Fruit fly (Drosophila melanogaster) whole organism, embryonic: ENCODE results near the gene CG5382.

Experiments used
- Atf6 ChIP-seq: fragments of 200-800 bp; sonication (Bioruptor generic); IDR thresholded peaks from 2 replicates; pipeline ENCODE4 v1.3.6; 2022; ENCODE audit warnings: missing biosample characterization, missing genetic modification characterization
- Blimp-1 ChIP-seq: fragments of 200-800 bp; sonication (Bioruptor generic); optimal IDR thresholded peaks from 3 replicates; lab custom pipeline; 2018; ENCODE audit warnings: missing biosample characterization, missing genetic modification characterization, mild to moderate bottlenecking, moderate library complexity, missing genetic modification reagents
- CG12071 ChIP-seq: fragments of 200-800 bp; sonication (Bioruptor generic); optimal IDR thresholded peaks from 3 replicates; lab custom pipeline; 2018; ENCODE audit warnings: missing biosample characterization, mild to moderate bottlenecking, missing genetic modification characterization
- CG13624 ChIP-seq: fragments of 200-800 bp; sonication (Bioruptor generic); optimal IDR thresholded peaks from 2 replicates; lab custom pipeline; 2016; ENCODE audit warnings: missing biosample characterization, missing genetic modification characterization
- CG14014 ChIP-seq: fragments of 200-800 bp; sonication (Bioruptor generic); IDR thresholded peaks from 2 replicates; pipeline ENCODE4 v1.3.6; 2022; ENCODE audit warnings: missing biosample characterization, missing genetic modification characterization
- CG15479 ChIP-seq: fragments of 200-800 bp; sonication (Bioruptor generic); optimal IDR thresholded peaks from 3 replicates; lab custom pipeline; 2019; ENCODE audit warnings: missing biosample characterization, mild to moderate bottlenecking, missing genetic modification characterization, moderate library complexity
- CG16779 ChIP-seq: fragments of 200-800 bp; sonication (Bioruptor generic); IDR thresholded peaks from 2 replicates; pipeline ENCODE4 v1.3.6; 2022; ENCODE audit warnings: missing biosample characterization, missing genetic modification characterization
- CG17359 ChIP-seq: fragments of 200-800 bp; sonication (Bioruptor generic); optimal IDR thresholded peaks from 3 replicates; lab custom pipeline; 2018; ENCODE audit warnings: missing biosample characterization, mild to moderate bottlenecking, missing genetic modification characterization, moderate library complexity
- CG17802 ChIP-seq: fragments of 200-800 bp; sonication (Bioruptor generic); optimal IDR thresholded peaks from 2 replicates; lab custom pipeline; 2018; ENCODE audit warnings: missing biosample characterization, mild to moderate bottlenecking, missing genetic modification characterization, moderate library complexity
- CG18599 ChIP-seq: fragments of 200-800 bp; sonication (Bioruptor generic); optimal IDR thresholded peaks from 3 replicates; lab custom pipeline; 2017; ENCODE audit warnings: missing biosample characterization, missing genetic modification characterization, mild to moderate bottlenecking, moderate library complexity, missing genetic modification reagents
- CG2875 ChIP-seq: fragments of 200-800 bp; sonication (Bioruptor generic); optimal IDR thresholded peaks from 2 replicates; lab custom pipeline; 2017; ENCODE audit warnings: missing biosample characterization, mild to moderate bottlenecking, missing genetic modification characterization, missing genetic modification reagents
- CG30403 ChIP-seq: fragments of 200-800 bp; sonication (Bioruptor generic); optimal IDR thresholded peaks from 3 replicates; lab custom pipeline; 2016; ENCODE audit warnings: missing biosample characterization, missing genetic modification characterization
- CG3281 ChIP-seq: fragments of 200-800 bp; sonication (Bioruptor generic); optimal IDR thresholded peaks from 3 replicates; lab custom pipeline; 2017; ENCODE audit warnings: missing biosample characterization, mild to moderate bottlenecking, missing genetic modification characterization
- CG34224 ChIP-seq: fragments of 200-800 bp; sonication (Bioruptor generic); IDR thresholded peaks from 3 replicates; pipeline ENCODE4 v1.3.6; 2022; ENCODE audit warnings: missing biosample characterization, missing genetic modification characterization; ENCODE audit not compliant: partially characterized antibody
- CG43689 ChIP-seq: fragments of 200-800 bp; sonication (Bioruptor generic); IDR thresholded peaks from 2 replicates; pipeline ENCODE4 v1.3.6; 2022; ENCODE audit warnings: missing biosample characterization, missing genetic modification characterization
- CG6765 ChIP-seq: fragments of 200-800 bp; sonication (Bioruptor generic); optimal IDR thresholded peaks from 3 replicates; lab custom pipeline; 2017; ENCODE audit warnings: missing biosample characterization, mild to moderate bottlenecking, missing genetic modification characterization
- CG8478 ChIP-seq: fragments of >200 bp; optimal IDR thresholded peaks from 2 replicates; lab custom pipeline; 2018
- CHES-1-like ChIP-seq: fragments of 200-800 bp; sonication (Bioruptor generic); optimal IDR thresholded peaks from 2 replicates; lab custom pipeline; 2016; ENCODE audit warnings: missing biosample characterization, missing genetic modification characterization
- CrebB ChIP-seq: fragments of 200-800 bp; sonication (Bioruptor generic); optimal IDR thresholded peaks from 3 replicates; lab custom pipeline; 2018; ENCODE audit warnings: missing biosample characterization, mild to moderate bottlenecking, missing genetic modification characterization
- D ChIP-seq, 2 experiments: fragments of 200-800 bp in 1 of 2; fragments of >200 bp in 1 of 2; sonication (Bioruptor generic) in 1 of 2; optimal IDR thresholded peaks; 2 replicates in 1 of 2; 3 replicates in 1 of 2; lab custom pipeline; 2017; ENCODE audit warnings: mild to moderate bottlenecking in 1 of 2, missing biosample characterization in 1 of 2, missing genetic modification characterization in 1 of 2, missing genetic modification reagents in 1 of 2
- D19B ChIP-seq: fragments of 200-800 bp; sonication (Bioruptor generic); optimal IDR thresholded peaks from 2 replicates; lab custom pipeline; 2017; ENCODE audit warnings: missing biosample characterization, mild to moderate bottlenecking, missing genetic modification characterization
- Doc2 ChIP-seq: fragments of 200-800 bp; sonication (Bioruptor generic); IDR thresholded peaks from 2 replicates; pipeline ENCODE4 v1.3.6; 2022; ENCODE audit warnings: missing biosample characterization, missing genetic modification characterization
- Hr78 ChIP-seq, 2 experiments: fragments of 200-800 bp in 1 of 2; fragments of >200 bp in 1 of 2; sonication (Bioruptor generic) in 1 of 2; optimal IDR thresholded peaks; 2 replicates each; lab custom pipeline; 2017 to 2019; ENCODE audit warnings: missing biosample characterization in 2 of 2, missing genetic modification characterization in 2 of 2, mild to moderate bottlenecking in 1 of 2, moderate library complexity in 1 of 2
- Hsf ChIP-seq: fragments of 200-800 bp; sonication (Bioruptor generic); optimal IDR thresholded peaks from 3 replicates; lab custom pipeline; 2016; ENCODE audit warnings: missing biosample characterization, missing genetic modification characterization
- Lhr ChIP-seq: fragments of 200-800 bp; sonication (Bioruptor generic); optimal IDR thresholded peaks from 3 replicates; lab custom pipeline; 2017; ENCODE audit warnings: mild to moderate bottlenecking, missing biosample characterization, missing genetic modification reagents, missing genetic modification characterization
- Meics ChIP-seq: fragments of 200-800 bp; sonication (Bioruptor generic); optimal IDR thresholded peaks from 2 replicates; lab custom pipeline; 2017; ENCODE audit warnings: missing biosample characterization, mild to moderate bottlenecking, missing genetic modification characterization
- Opbp ChIP-seq: fragments of 200-800 bp; sonication (Bioruptor generic); IDR thresholded peaks from 3 replicates; pipeline ENCODE4 v1.3.6; 2022; ENCODE audit warnings: missing biosample characterization, missing genetic modification characterization; ENCODE audit not compliant: partially characterized antibody
- Rx ChIP-seq: fragments of 200-800 bp; sonication (Bioruptor generic); IDR thresholded peaks from 2 replicates; pipeline ENCODE4 v1.3.6; 2022; ENCODE audit warnings: missing biosample characterization, missing genetic modification characterization
- Side ChIP-seq: fragments of 200-800 bp; sonication (Bioruptor generic); optimal IDR thresholded peaks from 2 replicates; lab custom pipeline; 2016; ENCODE audit warnings: missing biosample characterization, missing genetic modification characterization
- abd-A ChIP-seq: fragments of 200-800 bp; sonication (Bioruptor generic); optimal IDR thresholded peaks from 3 replicates; lab custom pipeline; 2019; ENCODE audit warnings: missing biosample characterization, mild to moderate bottlenecking, missing genetic modification characterization, moderate library complexity
- amos ChIP-seq: fragments of 200-800 bp; sonication (Bioruptor generic); IDR thresholded peaks from 2 replicates; pipeline ENCODE4 v1.3.6; 2022; ENCODE audit warnings: missing biosample characterization, missing genetic modification characterization; ENCODE audit not compliant: partially characterized antibody
- cad ChIP-seq: fragments of >200 bp; optimal IDR thresholded peaks from 2 replicates; lab custom pipeline; 2017; ENCODE audit warnings: missing biosample characterization, missing genetic modification characterization
- cg ChIP-seq: fragments of 200-800 bp; sonication (Bioruptor generic); optimal IDR thresholded peaks from 3 replicates; lab custom pipeline; 2019; ENCODE audit warnings: missing biosample characterization, mild to moderate bottlenecking, missing genetic modification characterization, moderate library complexity
- chinmo ChIP-seq: fragments of 200-800 bp; sonication (Bioruptor generic); IDR thresholded peaks from 4 replicates; pipeline ENCODE4 v1.3.6; 2022; ENCODE audit warnings: missing biosample characterization, missing genetic modification characterization; ENCODE audit not compliant: partially characterized antibody
- gem ChIP-seq: fragments of 200-800 bp; sonication (Bioruptor generic); optimal IDR thresholded peaks from 2 replicates; lab custom pipeline; 2019; ENCODE audit warnings: missing biosample characterization, mild to moderate bottlenecking, missing genetic modification characterization, moderate library complexity
- grn ChIP-seq: fragments of 200-800 bp; sonication (Bioruptor generic); optimal IDR thresholded peaks from 3 replicates; lab custom pipeline; 2017; ENCODE audit warnings: missing biosample characterization, missing genetic modification characterization
- jumu ChIP-seq: fragments of 200-800 bp; sonication (Bioruptor generic); optimal IDR thresholded peaks from 3 replicates; lab custom pipeline; 2016; ENCODE audit warnings: missing biosample characterization, missing genetic modification characterization
- klu ChIP-seq: fragments of 200-800 bp; sonication (Bioruptor generic); IDR thresholded peaks from 2 replicates; pipeline ENCODE4 v1.3.6; 2022; ENCODE audit warnings: missing biosample characterization, missing genetic modification characterization
- lab ChIP-seq: fragments of 200-800 bp; sonication (Bioruptor generic); optimal IDR thresholded peaks from 3 replicates; lab custom pipeline; 2017; ENCODE audit warnings: missing biosample characterization, missing genetic modification characterization, mild to moderate bottlenecking, moderate library complexity, missing genetic modification reagents
- lbe ChIP-seq: fragments of 200-800 bp; sonication (Bioruptor generic); optimal IDR thresholded peaks from 2 replicates; lab custom pipeline; 2016; ENCODE audit warnings: missing biosample characterization, mild to moderate bottlenecking, missing genetic modification characterization
- pfk ChIP-seq: fragments of 200-800 bp; sonication (Bioruptor generic); optimal IDR thresholded peaks from 2 replicates; lab custom pipeline; 2018; ENCODE audit warnings: missing biosample characterization, mild to moderate bottlenecking, missing genetic modification characterization, moderate library complexity
- pita ChIP-seq: fragments of 200-800 bp; sonication (Bioruptor generic); optimal IDR thresholded peaks from 2 replicates; lab custom pipeline; 2017; ENCODE audit warnings: missing biosample characterization, mild to moderate bottlenecking, missing genetic modification characterization
- repo ChIP-seq: fragments of 200-800 bp; sonication (Bioruptor generic); optimal IDR thresholded peaks from 2 replicates; lab custom pipeline; 2016; ENCODE audit warnings: missing biosample characterization, missing genetic modification characterization
- run ChIP-seq: fragments of 200-800 bp; sonication (Bioruptor generic); optimal IDR thresholded peaks from 3 replicates; lab custom pipeline; 2018; ENCODE audit warnings: missing biosample characterization, mild to moderate bottlenecking, missing genetic modification characterization
- sens ChIP-seq: fragments of 200-800 bp; sonication (Bioruptor generic); peaks from one replicate; lab custom pipeline; 2016; ENCODE audit warnings: missing biosample characterization, missing genetic modification characterization
- tin ChIP-seq: fragments of 200-800 bp; sonication (Bioruptor generic); optimal IDR thresholded peaks from 3 replicates; lab custom pipeline; 2016; ENCODE audit warnings: missing biosample characterization, missing genetic modification characterization
- tna ChIP-seq: fragments of 200-800 bp; sonication (Bioruptor generic); IDR thresholded peaks from 2 replicates; pipeline ENCODE4 v1.3.6; 2022; ENCODE audit warnings: missing biosample characterization, missing genetic modification characterization; ENCODE audit not compliant: partially characterized antibody
- vnd ChIP-seq: fragments of 200-800 bp; sonication (Bioruptor generic); IDR thresholded peaks from 3 replicates; pipeline ENCODE4 v1.3.6; 2022; ENCODE audit warnings: missing biosample characterization, missing genetic modification characterization; ENCODE audit not compliant: partially characterized antibody

Gene CG5382

DNA sequence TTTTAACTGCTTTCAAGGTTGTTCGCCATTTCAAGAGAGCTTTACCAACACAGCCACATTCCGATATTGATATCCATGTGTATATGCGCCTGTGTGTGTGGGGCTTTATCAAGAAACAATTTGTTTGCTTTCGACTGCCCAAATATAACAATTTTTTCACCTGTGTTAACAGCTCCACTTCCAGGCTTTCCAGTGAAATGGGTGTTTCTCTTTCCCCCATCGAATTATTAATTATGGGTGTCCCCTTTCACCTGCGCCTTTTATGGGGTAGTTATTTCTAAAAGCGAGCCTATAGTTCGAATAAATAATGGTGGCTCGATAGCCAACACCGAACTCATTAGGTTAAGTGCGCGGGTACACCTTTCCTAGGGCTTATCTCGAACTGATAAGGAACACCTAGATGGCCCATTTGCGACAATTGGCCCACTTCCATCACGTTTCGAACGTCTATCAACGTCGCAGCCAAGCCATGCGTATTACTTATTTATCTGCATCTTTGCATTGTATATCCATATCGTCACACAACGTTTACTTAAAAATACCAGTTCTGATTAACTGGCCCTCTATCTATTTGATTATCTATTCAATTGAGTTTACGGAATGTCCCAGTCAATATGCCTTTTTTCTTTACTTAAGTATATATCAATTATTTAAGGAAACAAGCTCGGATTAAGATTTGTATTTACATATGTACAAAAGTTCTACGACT lies 46.2 kb upstream of the CG5382 start (continued):
- TF ChIP-seq jumu (no peak), pfk (GFP tag; lab: Kevin White, UChicago) (peak; percentile 88), D (optimal IDR thresholded peaks at IDR 0.05; lab: Kevin White, UChicago) (no peak), D (GFP tag; optimal IDR thresholded peaks at IDR 0.05; lab: Kevin White, UChicago) (no peak), cad (no peak), grn (GFP tag; lab: Kevin White, UChicago) (peak; percentile 58), vnd (GFP tag; lab: Robert Waterston, UW) (no peak), klu (GFP tag; lab: Robert Waterston, UW) (no peak), gem (no peak), lbe (GFP tag; lab: Kevin White, UChicago) (no peak), tin (no peak), CG16779 (peak; percentile 23; the same call in 1 of the 2 replicates), lab (GFP tag; lab: Kevin White, UChicago) (peak; percentile 50), CG2875 (GFP tag; lab: Kevin White, UChicago) (no peak), cg (GFP tag; lab: Kevin White, UChicago) (peak; percentile 77), Hsf (GFP tag; lab: Kevin White, UChicago) (no peak), CG13624 (GFP tag; lab: Kevin White, UChicago) (no peak), abd-A (tag; lab: Kevin White, UChicago) (no peak), Atf6 (GFP tag; lab: Robert Waterston, UW) (0 out of 2 replicates have a peak, but pooled peaks have one; percentile 8), CG18599 (peak; percentile 48), run (tag; lab: Kevin White, UChicago) (no peak), Lhr (GFP tag; lab: Kevin White, UChicago) (no peak), CG17359 (tag; lab: Kevin White, UChicago) (no peak), pita (GFP tag; lab: Kevin White, UChicago) (no peak), CG34224 (GFP tag; lab: Robert Waterston, UW) (no peak), sens (GFP tag; lab: Kevin White, UChicago) (peak; percentile 72), CG17802 (no peak), CrebB (tag; lab: Kevin White, UChicago) (no peak), Blimp-1 (GFP tag; lab: Kevin White, UChicago) (no peak), amos (no peak), CG14014 (no peak), Opbp (GFP tag; lab: Robert Waterston, UW) (no peak), CG8478 (no peak), chinmo (GFP tag; lab: Robert Waterston, UW) (peak; percentile 52; the same call in 1 of the 4 replicates), CG3281 (peak; percentile 31), tna (GFP tag; lab: Robert Waterston, UW) (no peak), CHES-1-like (GFP tag; lab: Kevin White, UChicago) (no peak), CG43689 (GFP tag; lab: Robert Waterston, UW) (no peak), Rx (GFP tag; lab: Robert Waterston, UW) (no peak), CG12071 (GFP tag; lab: Kevin White, UChicago) (no peak), CG6765 (GFP tag; lab: Kevin White, UChicago) (no peak), D19B (GFP tag; lab: Kevin White, UChicago) (no peak), repo (GFP tag; lab: Kevin White, UChicago) (no peak), Side (GFP tag; lab: Kevin White, UChicago) (no peak), Doc2 (no peak), CG30403 (GFP tag; lab: Kevin White, UChicago) (no peak), Hr78 (GFP tag; optimal IDR thresholded peaks at IDR 0.05; lab: Kevin White, UChicago) (peak in 1 of 2 experiments; percentile 32), Meics (GFP tag; lab: Kevin White, UChicago) (no peak), CG15479 (peak; percentile 15)
